Fruit fly (Drosophila melanogaster): ENCODE results near the gene CG4558.

CG4558 gene

dm6 chrX:6855366-6856200 is 6.0 kb downstream of the CG4558 start (continued):
- peak; percentile 90 for TF ChIP-seq CG4318 (GFP tag; optimal IDR thresholded peaks at IDR 0.05)
- peak; percentile 92 for TF ChIP-seq Eip75B (GFP tag; optimal IDR thresholded peaks at IDR 0.05)
- TF ChIP-seq fd59A (GFP tag; optimal IDR thresholded peaks at IDR 0.05), result peak; percentile 87
- TF ChIP-seq CG6792 (GFP tag; optimal IDR thresholded peaks at IDR 0.05), result peak; percentile 90
- peak; percentile 66 for TF ChIP-seq spab (GFP tag; optimal IDR thresholded peaks at IDR 0.05)
- TF ChIP-seq CG6163 (GFP tag; IDR thresholded peaks at IDR 0.05), result peak; percentile 77; the same call in 2 of the 3 replicates
- TF ChIP-seq Ets96B (tag; optimal IDR thresholded peaks at IDR 0.05), result peak; percentile 73
- peak; percentile 93 for TF ChIP-seq OdsH (GFP tag; optimal IDR thresholded peaks at IDR 0.05)
- TF ChIP-seq CG6276 (GFP tag; optimal IDR thresholded peaks at IDR 0.05), result peak; percentile 72
- peak; percentile 18 for TF ChIP-seq Blimp-1 (GFP tag; optimal IDR thresholded peaks at IDR 0.05)
- no peak for TF ChIP-seq CG6854 (GFP tag; optimal IDR thresholded peaks at IDR 0.05)
- TF ChIP-seq svp (GFP tag), result peak; percentile 95
- TF ChIP-seq CG34406 (GFP tag; optimal IDR thresholded peaks at IDR 0.05), result peak; percentile 92
- peak; percentile 48 for TF ChIP-seq CG11762 (GFP tag; optimal IDR thresholded peaks at IDR 0.05; ENCODE audit: insufficient read depth)
- TF ChIP-seq ss (GFP tag; optimal IDR thresholded peaks at IDR 0.05), result peak; percentile 81 to 92
- TF ChIP-seq CG8319 (GFP tag; optimal IDR thresholded peaks at IDR 0.05), result peak; percentile 63

dm6 chrX:6856332-6856995 is 6.9 kb downstream of the CG4558 start:
- no peak for TF ChIP-seq CG6854 (GFP tag; optimal IDR thresholded peaks at IDR 0.05)
- peak; percentile 56 for TF ChIP-seq CG3919 (GFP tag; optimal IDR thresholded peaks at IDR 0.05)
- peak; percentile 60 for TF ChIP-seq lz (GFP tag; optimal IDR thresholded peaks at IDR 0.05)
- no peak for TF ChIP-seq fd85E (GFP tag; optimal IDR thresholded peaks at IDR 0.05)
- TF ChIP-seq Eip93F (GFP tag; optimal IDR thresholded peaks at IDR 0.05), result no peak
- TF ChIP-seq fkh (GFP tag; optimal IDR thresholded peaks at IDR 0.05), result no peak
- peak; percentile 47 for TF ChIP-seq cyc (GFP tag; optimal IDR thresholded peaks at IDR 0.05)
- TF ChIP-seq CG4318 (GFP tag; optimal IDR thresholded peaks at IDR 0.05), result peak; percentile 49
- TF ChIP-seq Sox15 (GFP tag; optimal IDR thresholded peaks at IDR 0.05), result peak; percentile 7
- peak; percentile 21 for TF ChIP-seq CG16779 (tag; optimal IDR thresholded peaks at IDR 0.05)
- peak; percentile 16 for TF ChIP-seq Ets21C (GFP tag; optimal IDR thresholded peaks at IDR 0.05)
- no peak for TF ChIP-seq fd59A (GFP tag; optimal IDR thresholded peaks at IDR 0.05)
- TF ChIP-seq CG1621 (tag; optimal IDR thresholded peaks at IDR 0.05), result no peak
- TF ChIP-seq CG9139 (GFP tag; optimal IDR thresholded peaks at IDR 0.05), result peak; percentile 21
- peak; percentile 77 for TF ChIP-seq svp (GFP tag)
- peak; percentile 32 for TF ChIP-seq CG6792 (GFP tag; optimal IDR thresholded peaks at IDR 0.05)
- peak; percentile 54 for TF ChIP-seq CG10631 (GFP tag; optimal IDR thresholded peaks at IDR 0.05)
- TF ChIP-seq Ets96B (tag; optimal IDR thresholded peaks at IDR 0.05), result peak; percentile 26
- peak; percentile 13 for TF ChIP-seq dac (GFP tag; optimal IDR thresholded peaks at IDR 0.05)
- peak; percentile 87 for TF ChIP-seq Eip78C (GFP tag)
- TF ChIP-seq CG8319 (GFP tag; optimal IDR thresholded peaks at IDR 0.05), result peak; percentile 34
- TF ChIP-seq pdm3 (GFP tag; optimal IDR thresholded peaks at IDR 0.05), result peak; percentile 47
- TF ChIP-seq Gug (GFP tag; IDR thresholded peaks at IDR 0.05), result no peak
- peak; percentile 42 for TF ChIP-seq CG10669 (GFP tag; optimal IDR thresholded peaks at IDR 0.05)
- TF ChIP-seq eg (GFP tag; IDR thresholded peaks at IDR 0.05), result peak; percentile 83
- no peak for TF ChIP-seq Hr38 (GFP tag; optimal IDR thresholded peaks at IDR 0.05)
- TF ChIP-seq dsx (GFP tag; optimal IDR thresholded peaks at IDR 0.05; ENCODE audit: poor library complexity, severe bottlenecking), result peak; percentile 26
- TF ChIP-seq OdsH (GFP tag; optimal IDR thresholded peaks at IDR 0.05), result peak; percentile 52
- TF ChIP-seq CG15336 (GFP tag; IDR thresholded peaks at IDR 0.05), result peak; percentile 72
- TF ChIP-seq CG32006 (GFP tag; optimal IDR thresholded peaks at IDR 0.05), result peak; percentile 79
- TF ChIP-seq CG8632 (GFP tag; optimal IDR thresholded peaks at IDR 0.05), result peak; percentile 56
- TF ChIP-seq Lpt (GFP tag; optimal IDR thresholded peaks at IDR 0.05), result peak; percentile 12
- peak; percentile 63 for TF ChIP-seq topi (GFP tag; optimal IDR thresholded peaks at IDR 0.05)
- TF ChIP-seq salr (GFP tag; optimal IDR thresholded peaks at IDR 0.05), result peak in 1 of 2 experiments; percentile 53
- TF ChIP-seq Met (GFP tag; optimal IDR thresholded peaks at IDR 0.05), result peak; percentile 71
- peak; percentile 7 for TF ChIP-seq CG11902 (GFP tag; optimal IDR thresholded peaks at IDR 0.05)
- peak; percentile 54 for TF ChIP-seq CG11294 (GFP tag; IDR thresholded peaks at IDR 0.05)
- TF ChIP-seq Sox102F (GFP tag; optimal IDR thresholded peaks at IDR 0.05), result peak; percentile 8
- no peak for TF ChIP-seq CG11762 (GFP tag; optimal IDR thresholded peaks at IDR 0.05; ENCODE audit: insufficient read depth)

All from whole organism, prepupa.